Fruit fly (Drosophila melanogaster) Kc167 (cell line): ENCODE measurements around the gene P5CDh2.

Experiments
- Myc ChIP-seq: fragments of >200 bp; optimal IDR thresholded peaks from 2 replicates; lab custom pipeline; 2017; ENCODE audit warnings: missing external identifiers
- ttk ChIP-seq: sonication (Bioruptor generic); optimal IDR thresholded peaks from 2 replicates; lab custom pipeline; 2017; ENCODE audit warnings: missing external identifiers

DNA sequence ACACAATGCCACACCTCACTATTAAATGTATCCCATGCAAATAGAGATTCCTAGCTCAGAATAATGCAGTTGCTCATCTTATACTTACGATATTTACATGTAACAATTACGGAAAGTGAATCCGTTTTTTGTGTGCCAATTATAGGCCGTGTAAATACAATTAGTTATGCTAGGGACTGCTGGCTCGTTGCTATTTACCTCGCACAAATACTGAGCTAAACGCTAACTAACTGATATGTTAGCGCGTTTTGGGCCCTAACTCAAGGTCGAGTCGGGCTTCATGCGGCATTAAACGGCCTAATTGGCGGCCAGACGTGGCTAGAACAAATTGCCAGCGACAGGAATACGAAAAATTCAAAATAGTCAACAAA, 20.9 kb upstream of the P5CDh2 start:
- TF ChIP-seq Myc (lab: Kevin White, UChicago) (no peak), ttk (lab: Kevin White, UChicago) (no peak)
